Worm (Caenorhabditis elegans): Measurements from ENCODE around the gene pmt-1.

ce11 chrII:5277780-5278179 is 4.5 kb downstream of the pmt-1 start:
- TF ChIP-seq him-1 (tag; optimal IDR thresholded peaks at IDR 0.05) (no peak), dao-5 (tag; optimal IDR thresholded peaks at IDR 0.05) (no peak), W03F9.2 (tag; optimal IDR thresholded peaks at IDR 0.05) (no peak)

Measured in whole organism, L4/young adult.